Fruit fly (Drosophila melanogaster) whole organism, embryonic: ENCODE data around the gene CG14340.

Experiments used
- ATbp ChIP-seq: fragments of 200-800 bp; sonication (Bioruptor generic); optimal IDR thresholded peaks from 2 replicates; lab custom pipeline; 2017; ENCODE audit warnings: missing biosample characterization, mild to moderate bottlenecking, missing genetic modification characterization, missing genetic modification reagents
- Abd-B ChIP-seq: fragments of 200-800 bp; sonication (Bioruptor generic); optimal IDR thresholded peaks from 2 replicates; lab custom pipeline; 2018; ENCODE audit warnings: missing biosample characterization, mild to moderate bottlenecking, missing genetic modification characterization, moderate library complexity
- Atf-2 ChIP-seq: fragments of 200-800 bp; sonication (Bioruptor generic); optimal IDR thresholded peaks from 2 replicates; lab custom pipeline; 2016; ENCODE audit warnings: missing biosample characterization, missing genetic modification characterization
- Atf6 ChIP-seq: fragments of 200-800 bp; sonication (Bioruptor generic); IDR thresholded peaks from 2 replicates; pipeline ENCODE4 v1.3.6; 2022; ENCODE audit warnings: missing biosample characterization, missing genetic modification characterization
- B-H2 ChIP-seq: fragments of 200-800 bp; sonication (Bioruptor generic); optimal IDR thresholded peaks from 2 replicates; lab custom pipeline; 2018; ENCODE audit warnings: missing biosample characterization, mild to moderate bottlenecking, missing genetic modification characterization
- CG10209 ChIP-seq: fragments of 200-800 bp; sonication (Bioruptor generic); optimal IDR thresholded peaks from 3 replicates; lab custom pipeline; 2017; ENCODE audit warnings: missing biosample characterization, mild to moderate bottlenecking, missing genetic modification characterization, missing genetic modification reagents
- CG11456 ChIP-seq: fragments of 200-800 bp; sonication (Bioruptor generic); IDR thresholded peaks from 3 replicates; pipeline ENCODE4 v1.3.6; 2022; ENCODE audit warnings: missing biosample characterization, missing genetic modification characterization
- CG12219 ChIP-seq: fragments of 200-800 bp; sonication (Bioruptor generic); optimal IDR thresholded peaks from 3 replicates; lab custom pipeline; 2018; ENCODE audit warnings: missing biosample characterization, mild to moderate bottlenecking, missing genetic modification characterization
- CG1233 ChIP-seq: fragments of 200-800 bp; sonication (Bioruptor generic); optimal IDR thresholded peaks from 4 replicates; lab custom pipeline; 2018; ENCODE audit warnings: missing biosample characterization, mild to moderate bottlenecking, missing genetic modification characterization
- CG12391 ChIP-seq: fragments of 200-800 bp; sonication (Bioruptor generic); optimal IDR thresholded peaks from 3 replicates; lab custom pipeline; 2018; ENCODE audit warnings: missing biosample characterization, mild to moderate bottlenecking, missing genetic modification characterization, moderate library complexity
- CG13123 ChIP-seq: fragments of 200-800 bp; sonication (Bioruptor generic); optimal IDR thresholded peaks from 2 replicates; lab custom pipeline; 2016; ENCODE audit warnings: missing biosample characterization, missing genetic modification characterization
- CG13894 ChIP-seq: fragments of 200-800 bp; sonication (Bioruptor generic); optimal IDR thresholded peaks from 3 replicates; lab custom pipeline; 2018; ENCODE audit warnings: missing biosample characterization, mild to moderate bottlenecking, missing genetic modification characterization, moderate library complexity
- CG15269 ChIP-seq: fragments of 200-800 bp; sonication (Bioruptor generic); optimal IDR thresholded peaks from 2 replicates; lab custom pipeline; 2018; ENCODE audit warnings: missing biosample characterization, mild to moderate bottlenecking, missing genetic modification characterization, moderate library complexity
- CG17328 ChIP-seq: fragments of 200-800 bp; sonication (Bioruptor generic); IDR thresholded peaks from 2 replicates; pipeline ENCODE4 v1.3.6; 2022; ENCODE audit warnings: missing biosample characterization, missing genetic modification characterization
- CG17361 ChIP-seq: fragments of 200-800 bp; sonication (Bioruptor generic); IDR thresholded peaks from 3 replicates; pipeline ENCODE4 v1.3.6; 2022; ENCODE audit warnings: missing biosample characterization, missing genetic modification characterization
- CG18599 ChIP-seq: fragments of 200-800 bp; sonication (Bioruptor generic); optimal IDR thresholded peaks from 3 replicates; lab custom pipeline; 2017; ENCODE audit warnings: missing biosample characterization, missing genetic modification characterization, mild to moderate bottlenecking, moderate library complexity, missing genetic modification reagents
- CG31224 ChIP-seq: fragments of 200-800 bp; sonication (Bioruptor generic); IDR thresholded peaks from 2 replicates; pipeline ENCODE4 v1.3.6; 2022; ENCODE audit warnings: missing biosample characterization, missing genetic modification characterization
- CG32767 ChIP-seq: fragments of 200-800 bp; sonication (Bioruptor generic); IDR thresholded peaks from 2 replicates; pipeline ENCODE4 v1.3.6; 2022; ENCODE audit warnings: missing biosample characterization, missing genetic modification characterization
- CG4617 ChIP-seq: fragments of 200-800 bp; sonication (Bioruptor generic); optimal IDR thresholded peaks from 3 replicates; lab custom pipeline; 2016; ENCODE audit warnings: missing biosample characterization, missing genetic modification characterization, borderline replicate concordance
- CG7357 ChIP-seq: fragments of 200-800 bp; sonication (Bioruptor generic); IDR thresholded peaks from 3 replicates; pipeline ENCODE4 v1.3.6; 2022; ENCODE audit warnings: missing biosample characterization, missing genetic modification characterization
- CG7786 ChIP-seq: fragments of 200-800 bp; sonication (Bioruptor generic); optimal IDR thresholded peaks from 2 replicates; lab custom pipeline; 2016; ENCODE audit warnings: missing biosample characterization, missing genetic modification characterization
- CG7987 ChIP-seq: fragments of 200-800 bp; sonication (Bioruptor generic); optimal IDR thresholded peaks from 2 replicates; lab custom pipeline; 2018; ENCODE audit warnings: missing biosample characterization, mild to moderate bottlenecking, missing genetic modification characterization, moderate library complexity
- CG8388 ChIP-seq: fragments of 200-800 bp; sonication (Bioruptor generic); optimal IDR thresholded peaks from 2 replicates; lab custom pipeline; 2019; ENCODE audit warnings: missing biosample characterization, mild to moderate bottlenecking, missing genetic modification characterization, moderate library complexity
- Gug ChIP-seq: fragments of 200-800 bp; sonication (Bioruptor generic); IDR thresholded peaks from 4 replicates; pipeline ENCODE4 v1.3.6; 2022; ENCODE audit warnings: missing biosample characterization, missing genetic modification characterization
- NFAT ChIP-seq: fragments of 200-800 bp; sonication (Bioruptor generic); IDR thresholded peaks from 2 replicates; pipeline ENCODE4 v1.3.6; 2022; ENCODE audit warnings: missing biosample characterization, missing genetic modification characterization
- Rfx ChIP-seq: fragments of 200-800 bp; sonication (Bioruptor generic); IDR thresholded peaks from 2 replicates; pipeline ENCODE4 v1.3.6; 2022; ENCODE audit warnings: missing biosample characterization, missing genetic modification characterization
- Sox102F ChIP-seq: fragments of 200-800 bp; sonication (Bioruptor generic); optimal IDR thresholded peaks from 2 replicates; lab custom pipeline; 2018; ENCODE audit warnings: missing biosample characterization, mild to moderate bottlenecking, missing genetic modification characterization, moderate library complexity
- bsh ChIP-seq, 2 experiments: fragments of 200-800 bp; sonication (Bioruptor generic); optimal IDR thresholded peaks; 2 replicates each; lab custom pipeline; 2017 to 2018; ENCODE audit warnings: mild to moderate bottlenecking in 2 of 2, missing biosample characterization in 2 of 2, missing genetic modification characterization in 2 of 2, moderate library complexity in 1 of 2
- caup ChIP-seq: fragments of 200-800 bp; sonication (Bioruptor generic); optimal IDR thresholded peaks from 3 replicates; lab custom pipeline; 2017; ENCODE audit warnings: missing biosample characterization, mild to moderate bottlenecking, missing genetic modification characterization, moderate library complexity; ENCODE audit not compliant: severe bottlenecking
- croc ChIP-seq: fragments of 200-800 bp; sonication (Bioruptor generic); conservative IDR thresholded peaks from 3 replicates; pipeline ENCODE4 v1.3.6; 2022; ENCODE audit warnings: missing biosample characterization, missing genetic modification characterization
- cwo ChIP-seq: fragments of 200-800 bp; sonication (Bioruptor generic); optimal IDR thresholded peaks from 3 replicates; lab custom pipeline; 2017; ENCODE audit warnings: missing biosample characterization, missing genetic modification characterization, mild to moderate bottlenecking, moderate library complexity, missing genetic modification reagents
- dati ChIP-seq: fragments of 200-800 bp; sonication (Bioruptor generic); IDR thresholded peaks from 2 replicates; pipeline ENCODE4 v1.3.6; 2022; ENCODE audit warnings: missing biosample characterization, missing genetic modification characterization
- dm ChIP-seq: fragments of 200-800 bp; sonication (Bioruptor generic); optimal IDR thresholded peaks from 3 replicates; lab custom pipeline; 2016; ENCODE audit warnings: missing biosample characterization, missing genetic modification characterization
- exex ChIP-seq: fragments of 200-800 bp; sonication (Bioruptor generic); optimal IDR thresholded peaks from 4 replicates; lab custom pipeline; 2018; ENCODE audit warnings: missing biosample characterization, mild to moderate bottlenecking, missing genetic modification characterization, moderate library complexity
- fu2 ChIP-seq: fragments of 200-800 bp; sonication (Bioruptor generic); optimal IDR thresholded peaks from 2 replicates; lab custom pipeline; 2016; ENCODE audit warnings: missing biosample characterization, missing genetic modification characterization
- hkb ChIP-seq, 2 experiments: fragments of 200-800 bp in 1 of 2; fragments of >200 bp in 1 of 2; sonication (Bioruptor generic) in 1 of 2; IDR thresholded peaks in 1 of 2; optimal IDR thresholded peaks in 1 of 2; 2 replicates each; pipeline versions ENCODE4 v1.3.6 to Lab custom; 2017 to 2022; ENCODE audit warnings: missing biosample characterization in 1 of 2, missing genetic modification characterization in 1 of 2
- inv ChIP-seq: fragments of 200-800 bp; sonication (Bioruptor generic); IDR thresholded peaks from 2 replicates; pipeline ENCODE4 v1.3.6; 2022; ENCODE audit warnings: missing biosample characterization, missing genetic modification characterization; ENCODE audit not compliant: partially characterized antibody
- mld ChIP-seq: fragments of 200-800 bp; sonication (Bioruptor generic); IDR thresholded peaks from 3 replicates; pipeline ENCODE4 v1.3.6; 2022; ENCODE audit warnings: missing biosample characterization, missing genetic modification characterization; ENCODE audit not compliant: partially characterized antibody
- org-1 ChIP-seq: fragments of 200-800 bp; sonication (Bioruptor generic); optimal IDR thresholded peaks from 2 replicates; lab custom pipeline; 2017; ENCODE audit warnings: missing biosample characterization, missing genetic modification characterization
- ranshi ChIP-seq: fragments of 200-800 bp; sonication (Bioruptor generic); IDR thresholded peaks from 2 replicates; pipeline ENCODE4 v1.3.6; 2022; ENCODE audit warnings: missing biosample characterization, missing genetic modification characterization
- ro ChIP-seq: fragments of 200-800 bp; sonication (Bioruptor generic); IDR thresholded peaks from 2 replicates; pipeline ENCODE4 v1.3.6; 2022; ENCODE audit warnings: missing biosample characterization, missing genetic modification characterization
- salm ChIP-seq: fragments of 200-800 bp; sonication (Bioruptor generic); optimal IDR thresholded peaks from 2 replicates; lab custom pipeline; 2018; ENCODE audit warnings: missing biosample characterization, mild to moderate bottlenecking, missing genetic modification characterization
- sc ChIP-seq, 3 experiments: fragments of >200 bp in 2 of 3; fragments of 200-800 bp in 1 of 3; sonication (Bioruptor generic) in 1 of 3; optimal IDR thresholded peaks; 2 replicates in 2 of 3; 3 replicates in 1 of 3; lab custom pipeline; 2017; ENCODE audit warnings: mild to moderate bottlenecking in 1 of 3, missing biosample characterization in 1 of 3, missing genetic modification characterization in 1 of 3, missing genetic modification reagents in 1 of 3
- slbo ChIP-seq: fragments of 200-800 bp; sonication (Bioruptor generic); IDR thresholded peaks from 2 replicates; pipeline ENCODE4 v1.3.6; 2022; ENCODE audit warnings: missing biosample characterization, missing genetic modification characterization
- sqz ChIP-seq: fragments of 200-800 bp; sonication (Bioruptor generic); optimal IDR thresholded peaks from 3 replicates; lab custom pipeline; 2018; ENCODE audit warnings: missing biosample characterization, mild to moderate bottlenecking, missing genetic modification characterization
- sug ChIP-seq: fragments of 200-800 bp; optimal IDR thresholded peaks from 2 replicates; lab custom pipeline; 2019; ENCODE audit warnings: missing biosample characterization, mild to moderate bottlenecking, missing genetic modification characterization, moderate library complexity
- unc-4 ChIP-seq: fragments of 200-800 bp; sonication (Bioruptor generic); IDR thresholded peaks from 2 replicates; pipeline ENCODE4 v1.3.6; 2022; ENCODE audit warnings: missing biosample characterization, missing genetic modification characterization; ENCODE audit not compliant: partially characterized antibody

The CG14340 gene

dm6 chr2L:1091675-1092074 is 21.1 kb upstream of the CG14340 start (continued):
- TF ChIP-seq unc-4 (GFP tag; lab: Robert Waterston, UW) (no peak), ranshi (GFP tag; lab: Robert Waterston, UW) (0 out of 2 replicates have a peak, but pooled peaks have one; percentile 17), CG17328 (0 out of 2 replicates have a peak, but pooled peaks have one; percentile 13), ro (GFP tag; lab: Robert Waterston, UW) (no peak), CG18599 (GFP tag; lab: Kevin White, UChicago) (peak; percentile 28), inv (GFP tag; lab: Robert Waterston, UW) (no peak), slbo (peak; percentile 38), Rfx (GFP tag; lab: Robert Waterston, UW) (peak; percentile 20; the same call in 1 of the 2 replicates)

dm6 chr2L:1094724-1095123 is 18.0 kb upstream of the CG14340 start:
- TF ChIP-seq Gug (GFP tag; lab: Robert Waterston, UW), result no peak
- no peak for TF ChIP-seq sc (optimal IDR thresholded peaks at IDR 0.05; lab: Kevin White, UChicago)
- peak; percentile 50 for TF ChIP-seq sc (GFP tag; optimal IDR thresholded peaks at IDR 0.05; lab: Kevin White, UChicago)
- peak; percentile 50 for TF ChIP-seq Sox102F (GFP tag; lab: Kevin White, UChicago)
- TF ChIP-seq bsh (GFP tag; optimal IDR thresholded peaks at IDR 0.05; lab: Kevin White, UChicago), result peak in 1 of 2 experiments; percentile 33
- no peak for TF ChIP-seq CG7786
- TF ChIP-seq B-H2 (GFP tag; lab: Kevin White, UChicago), result peak; percentile 3
- no peak for TF ChIP-seq sqz (GFP tag; lab: Kevin White, UChicago)
- TF ChIP-seq CG13894 (tag; lab: Kevin White, UChicago), result no peak
- peak; percentile 40 for TF ChIP-seq cwo
- no peak for TF ChIP-seq dm (GFP tag; lab: Kevin White, UChicago)
- TF ChIP-seq CG32767 (GFP tag; lab: Robert Waterston, UW), result no peak
- peak; percentile 58 for TF ChIP-seq CG7987
- TF ChIP-seq ATbp (GFP tag; lab: Kevin White, UChicago), result peak; percentile 87
- no peak for TF ChIP-seq CG8388 (GFP tag; lab: Kevin White, UChicago)
- TF ChIP-seq org-1 (GFP tag; lab: Kevin White, UChicago), result peak; percentile 20
- no peak for TF ChIP-seq hkb (optimal IDR thresholded peaks at IDR 0.05; lab: Kevin White, UChicago)
- 0 out of 2 replicates have a peak, but pooled peaks have one; percentile 28 for TF ChIP-seq hkb (GFP tag; IDR thresholded peaks at IDR 0.05; lab: Robert Waterston, UW)
- peak; percentile 46 for TF ChIP-seq salm
- TF ChIP-seq NFAT (GFP tag; lab: Robert Waterston, UW), result no peak
- peak; percentile 7 for TF ChIP-seq exex
- TF ChIP-seq CG31224 (GFP tag; lab: Robert Waterston, UW), result no peak
- 0 out of 2 replicates have a peak, but pooled peaks have one; percentile 16 for TF ChIP-seq Rfx (GFP tag; lab: Robert Waterston, UW)
- TF ChIP-seq Atf-2, result no peak
- TF ChIP-seq sug (tag; lab: Kevin White, UChicago), result peak; percentile 33
- no peak for TF ChIP-seq Abd-B (GFP tag; lab: Kevin White, UChicago)
- no peak for TF ChIP-seq CG13123 (GFP tag; lab: Kevin White, UChicago)
- peak; percentile 13 for TF ChIP-seq CG15269
- no peak for TF ChIP-seq croc (GFP tag; lab: Robert Waterston, UW)
- no peak for TF ChIP-seq dati (GFP tag; lab: Robert Waterston, UW)
- no peak for TF ChIP-seq CG12219 (GFP tag; lab: Kevin White, UChicago)
- TF ChIP-seq CG12391 (tag; lab: Kevin White, UChicago), result peak; percentile 27
- TF ChIP-seq CG17361, result 0 out of 3 replicates have a peak, but pooled peaks have one; percentile 11
- TF ChIP-seq CG1233 (GFP tag; lab: Kevin White, UChicago), result peak; percentile 12
- TF ChIP-seq mld (GFP tag; lab: Robert Waterston, UW), result no peak
- peak; percentile 43 for TF ChIP-seq caup
- peak; percentile 37; the same call in 1 of the 3 replicates for TF ChIP-seq CG11456 (GFP tag; lab: Robert Waterston, UW)
- TF ChIP-seq fu2 (GFP tag; lab: Kevin White, UChicago), result no peak
- TF ChIP-seq Atf6 (GFP tag; lab: Robert Waterston, UW), result peak; percentile 55; the same call in 1 of the 2 replicates
- TF ChIP-seq CG7357 (GFP tag; lab: Robert Waterston, UW), result no peak
- no peak for TF ChIP-seq CG4617 (GFP tag; lab: Kevin White, UChicago)
- TF ChIP-seq CG10209 (GFP tag; lab: Kevin White, UChicago), result peak; percentile 48
